Worm (Caenorhabditis elegans) whole organism, L4 larva: ENCODE measurements around the gene mboa-3.
A peak's percentile ranks its signal among the peaks of the same experiment; 100 is the strongest.

ENCODE experiments used
- F44E2.7 ChIP-seq: fragments of 200-800 bp; sonication (Bioruptor generic); IDR thresholded peaks from 2 replicates; pipeline ENCODE4 v2.1.2; 2022; ENCODE audit warnings: missing genetic modification characterization, missing compliant biosample characterization
- F49E8.2 ChIP-seq: sonication (generic microtip); optimal IDR thresholded peaks from 2 replicates; lab custom pipeline; 2016; ENCODE audit warnings: missing compliant biosample characterization, mild to moderate bottlenecking, missing genetic modification characterization, borderline replicate concordance
- R02D3.7 ChIP-seq: fragments of 150-350 bp; sonication (generic microtip); optimal IDR thresholded peaks from 3 replicates; lab custom pipeline; 2014; ENCODE audit warnings: missing biosample characterization, missing genetic modification characterization
- aha-1 ChIP-seq: fragments of 150-350 bp; peaks from one replicate; lab custom pipeline; 2014; ENCODE audit warnings: missing biosample characterization, missing genetic modification characterization
- aly-2 ChIP-seq: sonication (generic microtip); optimal IDR thresholded peaks from 2 replicates; lab custom pipeline; 2018; ENCODE audit warnings: missing biosample characterization, missing genetic modification characterization
- ces-1 ChIP-seq: fragments of 150-350 bp; sonication (generic microtip); optimal IDR thresholded peaks from 4 replicates; lab custom pipeline; 2014; ENCODE audit warnings: missing biosample characterization, missing genetic modification reagents, missing genetic modification characterization
- daf-16 ChIP-seq, 3 experiments: sonication (generic microtip); optimal IDR thresholded peaks; 2 replicates each; lab custom pipeline; 2016 to 2017; ENCODE audit warnings: missing genetic modification characterization in 3 of 3, missing genetic modification reagents in 3 of 3, mild to moderate bottlenecking in 2 of 3, missing compliant biosample characterization in 2 of 3, missing biosample characterization in 1 of 3, moderate library complexity in 1 of 3
- dve-1 ChIP-seq: sonication (generic microtip); optimal IDR thresholded peaks from 2 replicates; lab custom pipeline; 2017; ENCODE audit warnings: antibody characterized with exemption, mild to moderate bottlenecking, missing genetic modification characterization, missing compliant biosample characterization; ENCODE audit not compliant: insufficient read depth
- egl-27 ChIP-seq: sonication (generic microtip); optimal IDR thresholded peaks from 3 replicates; lab custom pipeline; 2017; ENCODE audit warnings: missing biosample characterization, missing genetic modification reagents, missing genetic modification characterization
- egl-43 ChIP-seq: fragments of 200-800 bp; sonication (Bioruptor generic); IDR thresholded peaks from 2 replicates; pipeline ENCODE4 v1.3.6; 2022; ENCODE audit warnings: missing genetic modification reagents, missing genetic modification characterization, missing compliant biosample characterization
- hlh-11 ChIP-seq: fragments of 200-800 bp; sonication (Bioruptor generic); optimal IDR thresholded peaks from 2 replicates; lab custom pipeline; 2018; ENCODE audit warnings: mild to moderate bottlenecking, missing genetic modification characterization, missing compliant biosample characterization
- hlh-30 ChIP-seq: sonication (generic microtip); optimal IDR thresholded peaks from 2 replicates; lab custom pipeline; 2017; ENCODE audit warnings: antibody characterized with exemption, mild to moderate bottlenecking, missing genetic modification characterization, missing compliant biosample characterization; ENCODE audit not compliant: insufficient read depth
- hmg-1.1 ChIP-seq: fragments of 200-800 bp; sonication (Bioruptor generic); IDR thresholded peaks from 2 replicates; pipeline ENCODE4 v1.3.6; 2022; ENCODE audit warnings: missing genetic modification reagents, missing genetic modification characterization, missing compliant biosample characterization
- jun-1 ChIP-seq: fragments of 150-350 bp; optimal IDR thresholded peaks from 2 replicates; lab custom pipeline; 2014; ENCODE audit warnings: missing biosample characterization, missing genetic modification reagents, missing genetic modification characterization
- lir-3 ChIP-seq: sonication (generic microtip); optimal IDR thresholded peaks from 2 replicates; lab custom pipeline; 2016; ENCODE audit warnings: mild to moderate bottlenecking, missing genetic modification characterization, missing compliant biosample characterization
- lsy-2 ChIP-seq, 2 experiments: fragments of 150-350 bp in 1 of 2; sonication (generic microtip) in 1 of 2; optimal IDR thresholded peaks; 2 replicates each; lab custom pipeline; 2014 to 2017; ENCODE audit warnings: missing biosample characterization in 2 of 2, missing genetic modification characterization in 2 of 2
- mes-2 ChIP-seq: sonication (generic microtip); optimal IDR thresholded peaks from 2 replicates; lab custom pipeline; 2016; ENCODE audit warnings: missing genotype, mild to moderate bottlenecking, missing genetic modification characterization, missing compliant biosample characterization; ENCODE audit not compliant: poor library complexity, severe bottlenecking
- mxl-2 ChIP-seq: fragments of 200-800 bp; sonication (Bioruptor generic); conservative IDR thresholded peaks from 2 replicates; pipeline ENCODE4 v1.3.6; 2022; ENCODE audit warnings: missing genetic modification reagents, missing genetic modification characterization, missing compliant biosample characterization
- mxl-3 ChIP-seq: fragments of 200-800 bp; sonication (Bioruptor generic); optimal IDR thresholded peaks from 2 replicates; lab custom pipeline; 2018; ENCODE audit warnings: mild to moderate bottlenecking, missing genetic modification characterization, missing compliant biosample characterization
- nhr-10 ChIP-seq: fragments of 150-350 bp; optimal IDR thresholded peaks from 2 replicates; lab custom pipeline; 2014; ENCODE audit warnings: missing biosample characterization, missing genetic modification characterization
- nhr-11 ChIP-seq: fragments of 150-350 bp; optimal IDR thresholded peaks from 2 replicates; lab custom pipeline; 2014; ENCODE audit warnings: missing biosample characterization, missing genetic modification characterization
- nhr-25 ChIP-seq: sonication (generic microtip); optimal IDR thresholded peaks from 2 replicates; lab custom pipeline; 2017; ENCODE audit warnings: missing genetic modification characterization, mild to moderate bottlenecking, missing compliant biosample characterization, antibody characterized with exemption, moderate library complexity, borderline replicate concordance; ENCODE audit not compliant: insufficient read depth
- nhr-28 ChIP-seq: fragments of 150-350 bp; optimal IDR thresholded peaks from 2 replicates; lab custom pipeline; 2014; ENCODE audit warnings: missing biosample characterization, missing genetic modification characterization
- nhr-41 ChIP-seq: fragments of 200-800 bp; sonication (Bioruptor generic); IDR thresholded peaks from 2 replicates; pipeline ENCODE4 v1.3.6; 2022; ENCODE audit warnings: missing genetic modification reagents, missing genetic modification characterization, missing compliant biosample characterization
- nhr-48 ChIP-seq: sonication (generic microtip); optimal IDR thresholded peaks from 2 replicates; lab custom pipeline; 2016; ENCODE audit warnings: mild to moderate bottlenecking, missing genetic modification characterization, missing compliant biosample characterization
- nhr-6 ChIP-seq: fragments of 150-350 bp; optimal IDR thresholded peaks from 2 replicates; lab custom pipeline; 2014; ENCODE audit warnings: missing biosample characterization, missing genetic modification characterization
- php-3 ChIP-seq: fragments of 200-800 bp; sonication (Bioruptor generic); IDR thresholded peaks from 2 replicates; pipeline ENCODE4 v1.3.6; 2022; ENCODE audit warnings: missing genetic modification reagents, missing genetic modification characterization, missing compliant biosample characterization
- set-16 ChIP-seq: fragments of 200-800 bp; sonication (Bioruptor generic); IDR thresholded peaks from 2 replicates; pipeline ENCODE4 v1.3.6; 2022; ENCODE audit warnings: missing genetic modification reagents, missing genetic modification characterization, missing compliant biosample characterization
- tag-97 ChIP-seq: fragments of 200-800 bp; sonication (Bioruptor generic); IDR thresholded peaks from 2 replicates; pipeline ENCODE4 v1.3.6; 2022; ENCODE audit warnings: missing genetic modification characterization, missing compliant biosample characterization
- unc-39 ChIP-seq: sonication (generic microtip); optimal IDR thresholded peaks from 2 replicates; lab custom pipeline; 2017; ENCODE audit warnings: missing biosample characterization, missing genetic modification characterization
- unc-62 ChIP-seq, 3 experiments: fragments of 150-350 bp in 1 of 3; sonication (generic microtip); optimal IDR thresholded peaks in 2 of 3; peaks in 1 of 3; 1 replicate in 1 of 3; 2 replicates in 2 of 3; lab custom pipeline; 2014 to 2017; ENCODE audit warnings: missing biosample characterization in 3 of 3, missing genetic modification characterization in 3 of 3, missing genetic modification reagents in 3 of 3, missing genotype in 1 of 3

The mboa-3 gene

ce11 chrX:5509114-5509877 lies 13.3 kb downstream of the mboa-3 start:
- TF ChIP-seq nhr-6 (tag; lab: Kevin White, UChicago) (no peak), hmg-1.1 (GFP tag; lab: Robert Waterston, UW) (no peak), unc-39 (tag; lab: Kevin White, UChicago) (no peak), F44E2.7 (GFP tag; lab: Robert Waterston, UW) (no peak), F49E8.2 (tag; lab: Kevin White, UChicago) (no peak), hlh-11 (tag; lab: Kevin White, UChicago) (peak; percentile 7), php-3 (GFP tag; lab: Robert Waterston, UW) (no peak), jun-1 (tag; lab: Kevin White, UChicago) (no peak), lir-3 (no peak), set-16 (peak; percentile 28; the same call in 1 of the 2 replicates), dve-1 (tag; lab: Kevin White, UChicago) (peak; percentile 50), aly-2 (tag; lab: Kevin White, UChicago) (no peak), daf-16 (GFP tag; optimal IDR thresholded peaks at IDR 0.05; lab: Kevin White, UChicago) (peak in 1 of 2 experiments; percentile 13), daf-16 (tag; optimal IDR thresholded peaks at IDR 0.05; lab: Kevin White, UChicago) (peak; percentile 97), mxl-2 (GFP tag; lab: Robert Waterston, UW) (no peak), nhr-28 (tag; lab: Kevin White, UChicago) (peak; percentile 4), lsy-2 (tag; optimal IDR thresholded peaks at IDR 0.05; lab: Kevin White, UChicago) (no peak)
- TF ChIP-seq, all 104 proteins: peak for 5

ce11 chrX:5507926-5508325 lies 14.7 kb downstream of the mboa-3 start:
- TF ChIP-seq lsy-2 (tag; optimal IDR thresholded peaks at IDR 0.05; lab: Kevin White, UChicago) (no peak), tag-97 (GFP tag; lab: Robert Waterston, UW) (no peak), mes-2 (no peak), hlh-30 (tag; lab: Kevin White, UChicago) (peak; percentile 1), dve-1 (tag; lab: Kevin White, UChicago) (peak; percentile 7)

ce11 chrX:5506432-5506977 lies 16.1 kb downstream of the mboa-3 start:
- TF ChIP-seq nhr-41 (GFP tag; lab: Robert Waterston, UW) (no peak), nhr-10 (tag; lab: Kevin White, UChicago) (no peak), ces-1 (GFP tag; lab: Kevin White, UChicago) (no peak), hlh-11 (tag; lab: Kevin White, UChicago) (peak; percentile 33), nhr-11 (peak; percentile 2), aha-1 (tag; lab: Kevin White, UChicago) (peak; percentile 53), mxl-3 (GFP tag; lab: Kevin White, UChicago) (peak; percentile 20)

ce11 chrX:5505148-5505547 lies 17.5 kb downstream of the mboa-3 start, which contains the start of gene T23F2.2:
T23F2.2 (minus strand) TSS chrX:5505248.
- TF ChIP-seq R02D3.7 (tag; lab: Kevin White, UChicago), result no peak

- peak in 1 of 2 experiments; percentile 94 for TF ChIP-seq unc-62 (GFP tag; optimal IDR thresholded peaks at IDR 0.05 in 1 of 2; lab: Kevin White, UChicago)
- no peak for TF ChIP-seq unc-62 (tag; optimal IDR thresholded peaks at IDR 0.05; lab: Kevin White, UChicago)
- 0 out of 2 replicates have a peak, but pooled peaks have one; percentile 24 for TF ChIP-seq egl-43 (GFP tag; lab: Robert Waterston, UW)
- no peak for TF ChIP-seq nhr-25 (tag; lab: Kevin White, UChicago)
- no peak for TF ChIP-seq nhr-48 (tag; lab: Kevin White, UChicago)
- no peak for TF ChIP-seq egl-27 (tag; lab: Kevin White, UChicago)
These were observed 29.7 kb downstream of the mboa-3 start, which contains the start of the genes bus-8A and bus-8B for ce11 chrX:5492820-5493382. bus-8A (plus strand) TSS chrX:5492915. bus-8B (plus strand) TSS chrX:5493332.
